Worm (Caenorhabditis elegans) whole organism, midembryonic: ENCODE data around the gene sart-3.

Experiments
- flt-1 ChIP-seq: fragments of 200-800 bp; sonication (Bioruptor generic); IDR thresholded peaks from 2 replicates; pipeline ENCODE4 v1.3.6; 2022; ENCODE audit warnings: missing genetic modification characterization, missing compliant biosample characterization
- med-1 ChIP-seq: sonication (generic microtip); optimal IDR thresholded peaks from 2 replicates; lab custom pipeline; 2017; ENCODE audit warnings: missing genetic modification characterization, mild to moderate bottlenecking, missing compliant biosample characterization, antibody characterized with exemption, missing genetic modification reagents; ENCODE audit not compliant: insufficient read depth
- tab-1 ChIP-seq: fragments of 200-800 bp; sonication (Bioruptor generic); IDR thresholded peaks from 2 replicates; pipeline ENCODE4 v1.3.6; 2022; ENCODE audit warnings: missing genetic modification characterization, missing compliant biosample characterization
- ztf-29 ChIP-seq: fragments of 200-800 bp; sonication (Bioruptor generic); IDR thresholded peaks from 2 replicates; pipeline ENCODE4 v1.3.6; 2022; ENCODE audit warnings: missing genetic modification reagents, missing genetic modification characterization, missing compliant biosample characterization

DNA sequence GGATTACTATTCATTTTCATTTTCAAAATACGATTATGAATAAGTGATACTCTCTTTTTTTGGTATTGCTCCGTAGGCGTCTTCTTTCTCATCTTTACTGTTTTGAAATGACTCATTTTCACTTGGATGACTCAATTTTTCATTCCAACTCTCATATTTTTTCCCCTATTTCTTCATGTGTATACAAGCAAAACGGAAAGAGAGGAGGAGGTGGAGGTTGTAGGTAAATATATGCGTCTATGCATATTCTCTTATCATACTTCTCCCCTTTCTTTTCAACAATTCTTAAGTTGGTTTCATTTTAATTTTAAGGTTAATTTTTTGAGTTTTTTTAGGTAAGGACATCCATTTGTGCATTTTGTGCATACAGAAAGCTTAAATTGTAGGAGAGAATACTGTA is 46.7 kb downstream of the sart-3 start:
- TF ChIP-seq flt-1 (no peak), ztf-29 (no peak), med-1 (GFP tag; lab: Kevin White, UChicago) (no peak), tab-1 (GFP tag; lab: Robert Waterston, UW) (no peak)
